Worm (Caenorhabditis elegans) whole organism, L4/young adult: Measurements from ENCODE around the gene sri-19.
A peak's percentile ranks its signal among the peaks of the same experiment; 100 is the strongest.

ENCODE experiments used
- dao-5 ChIP-seq: sonication (generic microtip); optimal IDR thresholded peaks from 2 replicates; lab custom pipeline; 2016; ENCODE audit warnings: missing genotype, missing genetic modification characterization, moderate library complexity, missing compliant biosample characterization
- him-1 ChIP-seq: sonication (generic microtip); optimal IDR thresholded peaks from 2 replicates; lab custom pipeline; 2016; ENCODE audit warnings: missing genotype, missing genetic modification reagents, missing genetic modification characterization, missing compliant biosample characterization

DNA sequence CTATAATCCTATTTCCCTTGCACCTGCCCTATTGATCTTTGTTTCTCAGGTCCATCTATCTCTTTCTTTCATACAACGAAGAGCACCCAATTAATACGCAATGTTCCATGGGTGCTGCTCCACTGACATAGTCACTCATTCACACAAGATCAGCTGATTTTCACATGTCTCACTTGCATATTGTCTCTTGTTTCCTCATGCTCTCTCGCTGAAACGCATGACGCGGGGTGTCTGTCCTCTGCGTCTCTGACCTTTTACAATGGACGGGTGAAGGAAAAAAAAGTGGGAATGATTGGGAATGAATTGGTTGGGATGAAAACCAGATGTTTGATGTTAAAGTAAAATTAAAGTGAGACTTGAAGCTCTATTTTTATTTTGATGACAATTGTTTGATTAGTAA is 22.8 kb upstream of the sri-19 start:
- peak; percentile 70 for TF ChIP-seq him-1 (tag; lab: Kevin White, UChicago)
- TF ChIP-seq dao-5 (tag; lab: Kevin White, UChicago): no peak
